Fruit fly (Drosophila melanogaster): ENCODE data around the gene CG31088.
A peak's percentile ranks its signal among the peaks of the same experiment; 100 is the strongest.

The CG31088 gene

DNA sequence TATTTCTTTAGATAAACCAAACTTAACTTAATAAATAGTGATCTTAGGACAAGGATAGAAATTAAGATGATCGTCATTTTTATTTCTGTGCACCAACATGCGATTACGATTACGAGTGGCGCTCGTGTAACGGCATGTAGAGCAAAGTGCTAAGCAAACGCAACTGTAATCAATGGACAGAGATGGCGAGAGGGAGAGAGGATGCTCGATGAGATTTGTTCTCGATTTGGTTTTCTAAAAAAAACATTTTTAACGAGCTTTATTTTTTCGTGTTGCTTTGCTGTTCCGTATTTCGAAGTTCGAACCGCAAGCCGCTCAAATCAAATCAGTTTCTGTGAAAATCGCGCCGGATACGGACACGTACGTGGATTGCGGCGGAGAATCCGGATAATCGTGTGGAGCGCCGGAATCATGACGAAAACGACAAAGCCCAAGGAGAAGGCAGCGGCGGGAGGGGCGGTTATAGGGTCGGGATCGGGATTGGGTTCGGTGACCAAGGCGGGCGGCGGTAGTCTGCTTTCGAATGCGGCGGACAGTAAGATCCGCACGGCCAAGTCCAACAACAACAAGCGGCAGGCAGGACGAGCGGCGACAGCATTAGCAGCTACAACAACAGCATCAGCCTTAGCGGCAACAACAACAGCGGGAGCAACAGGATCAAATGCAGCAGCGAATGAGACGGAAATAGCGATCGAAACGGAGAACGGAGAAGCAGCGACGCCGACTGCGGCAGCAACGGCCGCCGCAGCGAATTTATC is 43.3 kb upstream of the CG31088 start (continued):
- TF ChIP-seq hb (GFP tag; IDR thresholded peaks at IDR 0.05; ENCODE audit: partially characterized antibody) = 0 out of 3 replicates have a peak, but pooled peaks have one; percentile 48
- no peak for TF ChIP-seq h (optimal IDR thresholded peaks at IDR 0.05)
- TF ChIP-seq CG4617 (GFP tag; optimal IDR thresholded peaks at IDR 0.05; ENCODE audit: borderline replicate concordance) = no peak
- peak; percentile 99 for TF ChIP-seq CG4360 (GFP tag; IDR thresholded peaks at IDR 0.05)
- no peak for TF ChIP-seq hth (optimal IDR thresholded peaks at IDR 0.05)
- TF ChIP-seq Hr78 (GFP tag; optimal IDR thresholded peaks at IDR 0.05) = no peak
- TF ChIP-seq CG5953 (GFP tag; IDR thresholded peaks at IDR 0.05) = no peak
- TF ChIP-seq nmo (GFP tag; optimal IDR thresholded peaks at IDR 0.05) = no peak
- TF ChIP-seq kah (GFP tag; optimal IDR thresholded peaks at IDR 0.05) = no peak
- TF ChIP-seq Hr3 (GFP tag; optimal IDR thresholded peaks at IDR 0.05) = no peak
- no peak for TF ChIP-seq CG12219 (GFP tag; optimal IDR thresholded peaks at IDR 0.05)
- TF ChIP-seq CG8944 (GFP tag; optimal IDR thresholded peaks at IDR 0.05) = no peak
- TF ChIP-seq CG2116 (GFP tag; optimal IDR thresholded peaks at IDR 0.05) = no peak
- TF ChIP-seq schlank (tag; optimal IDR thresholded peaks at IDR 0.05) = no peak
- TF ChIP-seq CG7963 (GFP tag; IDR thresholded peaks at IDR 0.05; ENCODE audit: partially characterized antibody) = 0 out of 3 replicates have a peak, but pooled peaks have one; percentile 8
- no peak for TF ChIP-seq maf-S (GFP tag; optimal IDR thresholded peaks at IDR 0.05)
- no peak for TF ChIP-seq CG9876 (GFP tag; optimal IDR thresholded peaks at IDR 0.05)
- TF ChIP-seq CG1832 (GFP tag; optimal IDR thresholded peaks at IDR 0.05) = peak; percentile 30
- TF ChIP-seq CG17328 (GFP tag; IDR thresholded peaks at IDR 0.05) = no peak
- TF ChIP-seq crol (GFP tag; IDR thresholded peaks at IDR 0.05) = peak; percentile 27; the same call in 1 of the 2 replicates
- TF ChIP-seq CG10321 (GFP tag; IDR thresholded peaks at IDR 0.05) = no peak

DNA sequence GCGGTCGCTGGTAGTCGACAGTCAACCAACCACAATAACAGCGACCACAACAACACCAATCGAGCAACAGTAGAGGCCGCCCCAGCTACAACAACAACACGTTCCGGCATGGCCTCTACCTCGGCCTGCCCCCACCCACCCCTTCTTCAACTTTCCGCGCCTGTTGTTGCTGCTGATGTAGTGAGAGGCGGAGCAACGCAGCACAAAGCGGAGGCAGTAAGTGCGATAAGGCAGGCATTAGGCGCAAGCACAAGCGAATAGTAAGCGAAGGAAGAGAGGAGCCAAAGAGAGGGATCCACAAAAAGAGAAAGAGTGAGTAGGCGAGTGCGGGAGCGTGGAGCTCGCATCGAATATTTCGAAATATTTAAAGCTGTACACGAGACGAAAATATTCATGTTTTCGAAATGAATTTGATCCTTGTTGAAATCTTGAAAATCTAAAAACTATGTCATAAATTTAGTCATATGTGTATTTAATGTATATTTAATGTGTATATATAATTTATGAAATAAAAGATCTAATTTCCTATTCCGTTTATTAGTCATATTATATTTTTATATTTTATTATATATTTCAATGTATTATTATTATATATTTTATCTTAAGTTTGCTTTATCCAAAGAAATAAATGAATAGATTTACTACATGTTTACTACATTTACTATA is 42.5 kb upstream of the CG31088 start:
- TF ChIP-seq ranshi (GFP tag; IDR thresholded peaks at IDR 0.05) (peak; percentile 36; the same call in 1 of the 2 replicates), phol (tag; optimal IDR thresholded peaks at IDR 0.05) (no peak), CG16815 (GFP tag; optimal IDR thresholded peaks at IDR 0.05) (no peak), CG10543 (GFP tag; optimal IDR thresholded peaks at IDR 0.05) (peak; percentile 82), CG4328 (GFP tag; optimal IDR thresholded peaks at IDR 0.05) (no peak), CG43689 (GFP tag; IDR thresholded peaks at IDR 0.05) (no peak), Gug (GFP tag; IDR thresholded peaks at IDR 0.05) (no peak), CG10209 (GFP tag; optimal IDR thresholded peaks at IDR 0.05) (no peak), CG15479 (GFP tag; optimal IDR thresholded peaks at IDR 0.05) (peak; percentile 49), schlank (tag; optimal IDR thresholded peaks at IDR 0.05) (no peak), row (GFP tag; IDR thresholded peaks at IDR 0.05) (peak; percentile 19; the same call in 1 of the 3 replicates), mirr (GFP tag; optimal IDR thresholded peaks at IDR 0.05) (peak; percentile 88), CoRest (tag; optimal IDR thresholded peaks at IDR 0.05) (peak; percentile 22), Rfx (GFP tag; IDR thresholded peaks at IDR 0.05) (peak; percentile 44), GATAe (GFP tag; conservative IDR thresholded peaks at IDR 0.05) (peak; percentile 92), h (optimal IDR thresholded peaks at IDR 0.05) (no peak), Fer2 (tag; optimal IDR thresholded peaks at IDR 0.05) (no peak), ara (GFP tag; IDR thresholded peaks at IDR 0.05) (no peak), btn (GFP tag; optimal IDR thresholded peaks at IDR 0.05) (no peak), gro (GFP tag; optimal IDR thresholded peaks at IDR 0.05) (no peak), inv (GFP tag; IDR thresholded peaks at IDR 0.05; ENCODE audit: partially characterized antibody) (no peak), fru (optimal IDR thresholded peaks at IDR 0.05) (no peak), org-1 (GFP tag; optimal IDR thresholded peaks at IDR 0.05) (no peak), zen2 (GFP tag; IDR thresholded peaks at IDR 0.05; ENCODE audit: partially characterized antibody) (peak; percentile 69; the same call in 2 of the 3 replicates), fd3F (GFP tag; optimal IDR thresholded peaks at IDR 0.05) (no peak), repo (GFP tag; optimal IDR thresholded peaks at IDR 0.05) (no peak), cwo (GFP tag; optimal IDR thresholded peaks at IDR 0.05) (peak; percentile 35), MBD-R2 (GFP tag; IDR thresholded peaks at IDR 0.05) (no peak), CG8359 (GFP tag; optimal IDR thresholded peaks at IDR 0.05; ENCODE audit: borderline replicate concordance) (peak; percentile 49)
